Worm (Caenorhabditis elegans) whole organism, L4/young adult: ENCODE measurements around the gene C10G8.4.

Experiments used
- W03F9.2 ChIP-seq: fragments of 150-350 bp; optimal IDR thresholded peaks from 2 replicates; lab custom pipeline; 2014; ENCODE audit warnings: missing biosample characterization, missing genetic modification characterization
- dao-5 ChIP-seq: sonication (generic microtip); optimal IDR thresholded peaks from 2 replicates; lab custom pipeline; 2016; ENCODE audit warnings: missing genotype, missing genetic modification characterization, moderate library complexity, missing compliant biosample characterization
- him-1 ChIP-seq: sonication (generic microtip); optimal IDR thresholded peaks from 2 replicates; lab custom pipeline; 2016; ENCODE audit warnings: missing genotype, missing genetic modification reagents, missing genetic modification characterization, missing compliant biosample characterization

- TF ChIP-seq him-1 (tag; lab: Kevin White, UChicago) (no peak), W03F9.2 (tag; lab: Kevin White, UChicago) (no peak), dao-5 (tag; lab: Kevin White, UChicago) (no peak)
Measured at ce11 chrV:5295940-5296339, 15.8 kb upstream of the C10G8.4 start.
